Worm (Caenorhabditis elegans) whole organism, mixed stage, embryonic: ENCODE results near the gene C24D10.49.

Experiments used
- lin-13 ChIP-seq: fragments of 150-350 bp; optimal IDR thresholded peaks from 2 replicates; lab custom pipeline; 2014; ENCODE audit warnings: missing biosample characterization, missing genetic modification characterization
- lsy-2 ChIP-seq: fragments of 150-350 bp; optimal IDR thresholded peaks from 2 replicates; lab custom pipeline; 2014; ENCODE audit warnings: missing biosample characterization, missing genetic modification characterization
- nhr-28 ChIP-seq: fragments of 150-350 bp; optimal IDR thresholded peaks from 2 replicates; lab custom pipeline; 2014; ENCODE audit warnings: missing biosample characterization, missing genetic modification characterization
- nhr-76 ChIP-seq: sonication (generic microtip); optimal IDR thresholded peaks from 2 replicates; lab custom pipeline; 2017; ENCODE audit warnings: missing biosample characterization, missing genetic modification characterization
- zip-8 ChIP-seq: fragments of 150-350 bp; optimal IDR thresholded peaks from 2 replicates; lab custom pipeline; 2014; ENCODE audit warnings: missing biosample characterization, missing genetic modification characterization

- TF ChIP-seq lsy-2 (tag; lab: Kevin White, UChicago) (no peak), nhr-76 (tag; lab: Kevin White, UChicago) (no peak), nhr-28 (tag; lab: Kevin White, UChicago) (no peak), lin-13 (tag; lab: Kevin White, UChicago) (no peak), zip-8 (peak; percentile 58)
Observed at ce11 chrIV:5157226-5157625, at the start of gene C24D10.49.
